Worm (Caenorhabditis elegans) whole organism, L1 larva: ENCODE measurements around the gene arrd-3.

Source experiments
- C16A3.4 ChIP-seq: fragments of 150-350 bp; optimal IDR thresholded peaks from 2 replicates; lab custom pipeline; 2014; ENCODE audit warnings: missing biosample characterization, missing genetic modification characterization
- Y116A8C.19 ChIP-seq: sonication (generic microtip); optimal IDR thresholded peaks from 2 replicates; lab custom pipeline; 2016; ENCODE audit warnings: missing compliant biosample characterization, missing genetic modification characterization, borderline replicate concordance
- alr-1 ChIP-seq: fragments of 200-800 bp; sonication (Bioruptor generic); optimal IDR thresholded peaks from 2 replicates; lab custom pipeline; 2018; ENCODE audit warnings: borderline replicate concordance, mild to moderate bottlenecking, missing genetic modification characterization, missing compliant biosample characterization
- ama-1 ChIP-seq: fragments of 150-350 bp; optimal IDR thresholded peaks from 2 replicates; lab custom pipeline; 2014
- ceh-8 ChIP-seq: fragments of 200-800 bp; sonication (Bioruptor generic); optimal IDR thresholded peaks from 2 replicates; lab custom pipeline; 2018; ENCODE audit warnings: mild to moderate bottlenecking, missing genetic modification characterization, moderate library complexity, missing compliant biosample characterization
- ceh-82 ChIP-seq, 3 experiments: fragments of 150-350 bp in 1 of 3; sonication (generic microtip) in 2 of 3; optimal IDR thresholded peaks; 2 replicates each; lab custom pipeline; 2014 to 2017; ENCODE audit warnings: missing biosample characterization in 3 of 3, missing genetic modification characterization in 3 of 3
- ces-1 ChIP-seq: fragments of 150-350 bp; optimal IDR thresholded peaks from 2 replicates; lab custom pipeline; 2014; ENCODE audit warnings: missing biosample characterization, missing genetic modification reagents, missing genetic modification characterization
- dpl-1 ChIP-seq, 3 experiments: fragments of 150-350 bp in 2 of 3; sonication (generic microtip) in 1 of 3; optimal IDR thresholded peaks; 2 replicates each; lab custom pipeline; 2014 to 2017; ENCODE audit warnings: missing biosample characterization in 3 of 3, missing genetic modification characterization in 3 of 3, missing genetic modification reagents in 3 of 3
- egl-27 ChIP-seq, 2 experiments: fragments of 150-350 bp in 1 of 2; sonication (generic microtip); optimal IDR thresholded peaks; 3 replicates each; lab custom pipeline; 2017 to 2018; ENCODE audit warnings: missing biosample characterization in 2 of 2, missing genetic modification characterization in 2 of 2, missing genetic modification reagents in 2 of 2
- elt-2 ChIP-seq: sonication (generic microtip); optimal IDR thresholded peaks from 2 replicates; lab custom pipeline; 2016; ENCODE audit warnings: missing genetic modification characterization, mild to moderate bottlenecking, inconsistent platforms, missing compliant biosample characterization, missing genetic modification reagents
- ets-5 ChIP-seq: fragments of 200-800 bp; sonication (Bioruptor generic); IDR thresholded peaks from 2 replicates; pipeline ENCODE4 v1.3.6; 2022; ENCODE audit warnings: missing genetic modification characterization, missing compliant biosample characterization
- fos-1 ChIP-seq: fragments of 150-350 bp; optimal IDR thresholded peaks from 2 replicates; lab custom pipeline; 2014; ENCODE audit warnings: missing biosample characterization, missing genetic modification characterization
- hlh-17 ChIP-seq: fragments of 200-800 bp; sonication (Bioruptor generic); optimal IDR thresholded peaks from 2 replicates; lab custom pipeline; 2018; ENCODE audit warnings: missing genetic modification characterization, mild to moderate bottlenecking, missing compliant biosample characterization, moderate library complexity, borderline replicate concordance
- hlh-4 ChIP-seq: sonication (generic microtip); optimal IDR thresholded peaks from 2 replicates; lab custom pipeline; 2016; ENCODE audit warnings: mild to moderate bottlenecking, missing genetic modification characterization, missing compliant biosample characterization
- hpl-2 ChIP-seq: fragments of 150-350 bp; optimal IDR thresholded peaks from 2 replicates; lab custom pipeline; 2014; ENCODE audit warnings: missing biosample characterization, missing genetic modification reagents, missing genetic modification characterization
- lin-13 ChIP-seq: fragments of 150-350 bp; optimal IDR thresholded peaks from 2 replicates; lab custom pipeline; 2014; ENCODE audit warnings: missing biosample characterization, missing genetic modification reagents, missing genetic modification characterization
- lin-35 ChIP-seq, 2 experiments: fragments of 150-350 bp; optimal IDR thresholded peaks; 2 replicates each; lab custom pipeline; 2014; ENCODE audit warnings: missing biosample characterization in 2 of 2, missing genetic modification characterization in 2 of 2, missing genetic modification reagents in 2 of 2
- lin-39 ChIP-seq: fragments of 150-350 bp; optimal IDR thresholded peaks from 2 replicates; lab custom pipeline; 2014; ENCODE audit warnings: missing biosample characterization, missing genetic modification reagents, missing genetic modification characterization
- lsy-2 ChIP-seq, 2 experiments: fragments of 150-350 bp; optimal IDR thresholded peaks; 2 replicates each; lab custom pipeline; 2014; ENCODE audit warnings: missing biosample characterization in 2 of 2, missing genetic modification characterization in 2 of 2
- mdl-1 ChIP-seq, 2 experiments: fragments of 150-350 bp; optimal IDR thresholded peaks; 2 replicates each; lab custom pipeline; 2014 to 2017; ENCODE audit warnings: missing biosample characterization in 2 of 2, missing genetic modification characterization in 2 of 2, inconsistent platforms in 1 of 2
- mef-2 ChIP-seq: fragments of 150-350 bp; optimal IDR thresholded peaks from 2 replicates; lab custom pipeline; 2014; ENCODE audit warnings: missing biosample characterization, missing genetic modification characterization
- mep-1 ChIP-seq: fragments of 150-350 bp; optimal IDR thresholded peaks from 2 replicates; lab custom pipeline; 2014; ENCODE audit warnings: missing biosample characterization, missing genetic modification characterization
- nhr-11 ChIP-seq: fragments of 150-350 bp; optimal IDR thresholded peaks from 2 replicates; lab custom pipeline; 2014; ENCODE audit warnings: missing biosample characterization, missing genetic modification characterization
- nhr-19 ChIP-seq: fragments of 200-800 bp; sonication (Bioruptor generic); conservative IDR thresholded peaks from 2 replicates; pipeline ENCODE4 v1.3.6; 2022; ENCODE audit warnings: missing genetic modification characterization, missing compliant biosample characterization
- nhr-237 ChIP-seq: fragments of 150-350 bp; optimal IDR thresholded peaks from 2 replicates; lab custom pipeline; 2014; ENCODE audit warnings: missing biosample characterization, missing genetic modification characterization
- nhr-28 ChIP-seq: fragments of 150-350 bp; optimal IDR thresholded peaks from 2 replicates; lab custom pipeline; 2014; ENCODE audit warnings: missing biosample characterization, missing genetic modification characterization
- nhr-71 ChIP-seq: sonication (generic microtip); optimal IDR thresholded peaks from 2 replicates; lab custom pipeline; 2016; ENCODE audit warnings: mild to moderate bottlenecking, missing genetic modification characterization, moderate library complexity, missing compliant biosample characterization
- nhr-76 ChIP-seq: sonication (generic microtip); optimal IDR thresholded peaks from 2 replicates; lab custom pipeline; 2017; ENCODE audit warnings: missing biosample characterization, missing genetic modification characterization
- nhr-84 ChIP-seq: sonication (generic microtip); optimal IDR thresholded peaks from 2 replicates; lab custom pipeline; 2017; ENCODE audit warnings: missing biosample characterization, missing genetic modification characterization
- nhr-85 ChIP-seq: sonication (generic microtip); peaks from one replicate; lab custom pipeline; 2016; ENCODE audit warnings: missing genetic modification characterization, inconsistent platforms, missing compliant biosample characterization
- nhr-90 ChIP-seq: sonication (generic microtip); optimal IDR thresholded peaks from 2 replicates; lab custom pipeline; 2016; ENCODE audit warnings: mild to moderate bottlenecking, missing genetic modification characterization, missing compliant biosample characterization; ENCODE audit not compliant: poor library complexity
- pqm-1 ChIP-seq: sonication (generic microtip); optimal IDR thresholded peaks from 3 replicates; lab custom pipeline; 2017; ENCODE audit warnings: missing biosample characterization, missing genetic modification characterization
- snu-23 ChIP-seq: sonication (generic microtip); optimal IDR thresholded peaks from 2 replicates; lab custom pipeline; 2016; ENCODE audit warnings: missing genetic modification characterization, missing compliant biosample characterization
- sptf-1 ChIP-seq: fragments of 150-350 bp; optimal IDR thresholded peaks from 2 replicates; lab custom pipeline; 2014; ENCODE audit warnings: missing biosample characterization, missing genetic modification characterization
- tbx-2 ChIP-seq: sonication (generic microtip); optimal IDR thresholded peaks from 2 replicates; lab custom pipeline; 2016; ENCODE audit warnings: missing genetic modification characterization, missing compliant biosample characterization
- tlp-1 ChIP-seq: fragments of 150-350 bp; optimal IDR thresholded peaks from 2 replicates; lab custom pipeline; 2014; ENCODE audit warnings: missing biosample characterization, missing genetic modification characterization
- unc-130 ChIP-seq: fragments of 150-350 bp; optimal IDR thresholded peaks from 2 replicates; lab custom pipeline; 2017; ENCODE audit warnings: missing biosample characterization, missing genetic modification characterization, inconsistent platforms
- unc-30 ChIP-seq: sonication (generic microtip); optimal IDR thresholded peaks from 2 replicates; lab custom pipeline; 2017; ENCODE audit warnings: missing biosample characterization, missing genetic modification characterization
- unc-86 ChIP-seq: sonication (generic microtip); optimal IDR thresholded peaks from 2 replicates; lab custom pipeline; 2016; ENCODE audit warnings: missing genetic modification characterization, missing compliant biosample characterization
- unc-98 ChIP-seq: fragments of 200-800 bp; sonication (Bioruptor generic); IDR thresholded peaks from 2 replicates; pipeline ENCODE4 v1.3.6; 2022; ENCODE audit warnings: missing genetic modification characterization, missing compliant biosample characterization
- vab-15 ChIP-seq: sonication (generic microtip); optimal IDR thresholded peaks from 2 replicates; lab custom pipeline; 2017; ENCODE audit warnings: missing genotype, mild to moderate bottlenecking, missing genetic modification characterization, missing compliant biosample characterization
- zag-1 ChIP-seq: fragments of 150-350 bp; optimal IDR thresholded peaks from 2 replicates; lab custom pipeline; 2014; ENCODE audit warnings: missing biosample characterization, missing genetic modification characterization
- zip-4 ChIP-seq: fragments of 200-800 bp; sonication (Bioruptor generic); optimal IDR thresholded peaks from 2 replicates; lab custom pipeline; 2018; ENCODE audit warnings: mild to moderate bottlenecking, missing genetic modification characterization, moderate library complexity, missing compliant biosample characterization
- ztf-11 ChIP-seq, 2 experiments: sonication (generic microtip); optimal IDR thresholded peaks; 2 replicates each; lab custom pipeline; 2016 to 2017; ENCODE audit warnings: missing genetic modification characterization in 2 of 2, missing biosample characterization in 1 of 2, missing compliant biosample characterization in 1 of 2

arrd-3 gene

ce11 chrII:9438853-9439252 is 26.5 kb downstream of the arrd-3 start:
- TF ChIP-seq dpl-1 (GFP tag; optimal IDR thresholded peaks at IDR 0.05; lab: Kevin White, UChicago) (no peak), ces-1 (GFP tag; lab: Kevin White, UChicago) (no peak), ets-5 (GFP tag; lab: Robert Waterston, UW) (no peak), ama-1 (no peak), vab-15 (no peak)

ce11 chrII:9440060-9440459 is 27.7 kb downstream of the arrd-3 start, which contains the start of gene chil-17:
Gene chil-17, minus strand, starts transcription at chrII:9440160.
- TF ChIP-seq unc-30 (tag; lab: Kevin White, UChicago) = no peak
- TF ChIP-seq alr-1 = no peak
- TF ChIP-seq lin-39 = no peak
- TF ChIP-seq mdl-1 (tag; optimal IDR thresholded peaks at IDR 0.05; lab: Kevin White, UChicago) = no peak
- no peak for TF ChIP-seq Y116A8C.19 (tag; lab: Kevin White, UChicago)
- TF ChIP-seq nhr-84 (tag; lab: Kevin White, UChicago) = no peak
- no peak for TF ChIP-seq sptf-1 (tag; lab: Kevin White, UChicago)
- TF ChIP-seq nhr-90 (tag; lab: Kevin White, UChicago) = no peak
- no peak for TF ChIP-seq ceh-82 (tag; optimal IDR thresholded peaks at IDR 0.05; lab: Kevin White, UChicago)
- TF ChIP-seq hlh-4 (tag; lab: Kevin White, UChicago) = no peak

ce11 chrII:9441838-9442237 is 29.5 kb downstream of the arrd-3 start, which contains the start of gene chil-16:
Gene chil-16, minus strand, starts transcription at chrII:9441938.
- TF ChIP-seq C16A3.4 (tag; lab: Kevin White, UChicago) = no peak
- no peak for TF ChIP-seq unc-30 (tag; lab: Kevin White, UChicago)
- no peak for TF ChIP-seq ceh-8
- TF ChIP-seq mep-1 (tag; lab: Kevin White, UChicago) = no peak
- no peak for TF ChIP-seq unc-98 (GFP tag; lab: Robert Waterston, UW)
- no peak for TF ChIP-seq nhr-85
- no peak for TF ChIP-seq egl-27 (tag; optimal IDR thresholded peaks at IDR 0.05; lab: Kevin White, UChicago)
- no peak for TF ChIP-seq unc-130
- no peak for TF ChIP-seq hpl-2
- no peak for TF ChIP-seq ztf-11 (tag; optimal IDR thresholded peaks at IDR 0.05; lab: Kevin White, UChicago)

ce11 chrII:9443522-9443921 is 31.2 kb downstream of the arrd-3 start, which contains the start of gene chil-15:
Gene chil-15, minus strand, starts transcription at chrII:9443622.
- no peak for TF ChIP-seq tlp-1 (tag; lab: Kevin White, UChicago)
- no peak for TF ChIP-seq hlh-17
- no peak for TF ChIP-seq nhr-71 (tag; lab: Kevin White, UChicago)
- no peak for TF ChIP-seq zip-4 (GFP tag; lab: Kevin White, UChicago)
- TF ChIP-seq zag-1 (tag; lab: Kevin White, UChicago) = no peak

ce11 chrII:9445368-9445767 is 33.0 kb downstream of the arrd-3 start, which contains the start of gene R09D1.13:
Gene R09D1.13, minus strand, starts transcription at chrII:9445468.
- TF ChIP-seq tbx-2 (tag; lab: Kevin White, UChicago) = no peak
- no peak for TF ChIP-seq sptf-1 (tag; lab: Kevin White, UChicago)
- TF ChIP-seq nhr-28 (tag; lab: Kevin White, UChicago) = no peak
- no peak for TF ChIP-seq unc-86 (tag; lab: Kevin White, UChicago)
- no peak for TF ChIP-seq vab-15
- TF ChIP-seq unc-98 (GFP tag; lab: Robert Waterston, UW) = no peak
- no peak for TF ChIP-seq ces-1 (GFP tag; lab: Kevin White, UChicago)
- no peak for TF ChIP-seq snu-23 (GFP tag; lab: Kevin White, UChicago)
- TF ChIP-seq nhr-76 (tag; lab: Kevin White, UChicago) = no peak
- TF ChIP-seq mef-2 (tag; lab: Kevin White, UChicago) = no peak
- TF ChIP-seq lsy-2 (tag; optimal IDR thresholded peaks at IDR 0.05; lab: Kevin White, UChicago) = no peak
- no peak for TF ChIP-seq elt-2 (tag; lab: Kevin White, UChicago)
- TF ChIP-seq lin-35 (GFP tag; optimal IDR thresholded peaks at IDR 0.05; lab: Kevin White, UChicago) = no peak
- no peak for TF ChIP-seq pqm-1 (tag; lab: Kevin White, UChicago)
- no peak for TF ChIP-seq nhr-19 (GFP tag; lab: Robert Waterston, UW)
- TF ChIP-seq nhr-237 (tag; lab: Kevin White, UChicago) = no peak
- TF ChIP-seq lin-13 (GFP tag; lab: Kevin White, UChicago) = no peak
- TF ChIP-seq fos-1 (tag; lab: Kevin White, UChicago) = no peak
- no peak for TF ChIP-seq nhr-11
- no peak for TF ChIP-seq unc-30 (tag; lab: Kevin White, UChicago)
